Fruit fly (Drosophila melanogaster): ENCODE results near the gene Adat1.

Gene Adat1

dm6 chr2L:13779795-13780108, 31.5 kb downstream of the Adat1 start:
- peak; percentile 46 for TF ChIP-seq Dif (GFP tag; optimal IDR thresholded peaks at IDR 0.05; ENCODE audit: partially characterized antibody)
- no peak for TF ChIP-seq sv (GFP tag; optimal IDR thresholded peaks at IDR 0.05)
- no peak for TF ChIP-seq Jra (GFP tag; optimal IDR thresholded peaks at IDR 0.05)
- no peak for TF ChIP-seq jim (GFP tag; optimal IDR thresholded peaks at IDR 0.05)
- TF ChIP-seq Hr83 (GFP tag; optimal IDR thresholded peaks at IDR 0.05; ENCODE audit: poor library complexity, severe bottlenecking): peak; percentile 85
- no peak for TF ChIP-seq dsf (GFP tag; optimal IDR thresholded peaks at IDR 0.05; ENCODE audit: borderline replicate concordance)
- no peak for TF ChIP-seq CG9705 (GFP tag; optimal IDR thresholded peaks at IDR 0.05)
- TF ChIP-seq Dfd (GFP tag; optimal IDR thresholded peaks at IDR 0.05): peak; percentile 34
- TF ChIP-seq dl (GFP tag; optimal IDR thresholded peaks at IDR 0.05; ENCODE audit: insufficient read depth in 1 of 2, partially characterized antibody in 2 of 2): peak in 1 of 2 experiments; percentile 39
- TF ChIP-seq brk (GFP tag; optimal IDR thresholded peaks at IDR 0.05): no peak
- TF ChIP-seq Vsx2 (GFP tag; optimal IDR thresholded peaks at IDR 0.05; ENCODE audit: partially characterized antibody): no peak
- TF ChIP-seq Hr78 (GFP tag; optimal IDR thresholded peaks at IDR 0.05): no peak
- no peak for TF ChIP-seq Hnf4 (GFP tag; optimal IDR thresholded peaks at IDR 0.05)
- TF ChIP-seq Rel (GFP tag; optimal IDR thresholded peaks at IDR 0.05): no peak
- peak; percentile 39 for TF ChIP-seq Rel (tag; optimal IDR thresholded peaks at IDR 0.05)
- no peak for TF ChIP-seq CG32264 (GFP tag; optimal IDR thresholded peaks at IDR 0.05)

- TF ChIP-seq Myc (optimal IDR thresholded peaks at IDR 0.05): no peak
Measured at dm6 chr2L:13779162-13779561, 32.1 kb downstream of the Adat1 start.

dm6 chr2L:13778648-13779047, 32.6 kb downstream of the Adat1 start:
- TF ChIP-seq foxo (GFP tag; optimal IDR thresholded peaks at IDR 0.05): no peak
- TF ChIP-seq dsf (GFP tag; optimal IDR thresholded peaks at IDR 0.05; ENCODE audit: borderline replicate concordance): no peak
- TF ChIP-seq fru (GFP tag; optimal IDR thresholded peaks at IDR 0.05): no peak
- TF ChIP-seq Jra (GFP tag; optimal IDR thresholded peaks at IDR 0.05): no peak
- no peak for TF ChIP-seq GATAd (GFP tag; optimal IDR thresholded peaks at IDR 0.05)
- TF ChIP-seq rgr (GFP tag; optimal IDR thresholded peaks at IDR 0.05): peak; percentile 13
- TF ChIP-seq Dfd (GFP tag; optimal IDR thresholded peaks at IDR 0.05): no peak
- TF ChIP-seq br (GFP tag; optimal IDR thresholded peaks at IDR 0.05): no peak
- no peak for TF ChIP-seq pan (optimal IDR thresholded peaks at IDR 0.05)
- TF ChIP-seq Hr83 (GFP tag; optimal IDR thresholded peaks at IDR 0.05; ENCODE audit: poor library complexity, severe bottlenecking): no peak
- no peak for TF ChIP-seq Dif (GFP tag; optimal IDR thresholded peaks at IDR 0.05; ENCODE audit: partially characterized antibody)
- peak; percentile 21 for TF ChIP-seq sv (GFP tag; optimal IDR thresholded peaks at IDR 0.05)
- no peak for TF ChIP-seq Myc (optimal IDR thresholded peaks at IDR 0.05)
- TF ChIP-seq ey (GFP tag; optimal IDR thresholded peaks at IDR 0.05): peak; percentile 7
- peak; percentile 12 for TF ChIP-seq Hnf4 (GFP tag; optimal IDR thresholded peaks at IDR 0.05)
- TF ChIP-seq CG32264 (GFP tag; optimal IDR thresholded peaks at IDR 0.05): no peak
- no peak for TF ChIP-seq CrebA (GFP tag; optimal IDR thresholded peaks at IDR 0.05; ENCODE audit: borderline replicate concordance)
- TF ChIP-seq Sp1 (GFP tag; optimal IDR thresholded peaks at IDR 0.05): no peak

- TF ChIP-seq psq (GFP tag; optimal IDR thresholded peaks at IDR 0.05) (peak; percentile 59), pan (optimal IDR thresholded peaks at IDR 0.05) (no peak), woc (GFP tag; optimal IDR thresholded peaks at IDR 0.05) (peak; percentile 20)
Measured at dm6 chr2L:13776928-13777686, 34.2 kb downstream of the Adat1 start.

- TF ChIP-seq Hnf4 (GFP tag; optimal IDR thresholded peaks at IDR 0.05) (no peak), ey (GFP tag; optimal IDR thresholded peaks at IDR 0.05) (no peak), rgr (GFP tag; optimal IDR thresholded peaks at IDR 0.05) (no peak), N (GFP tag; optimal IDR thresholded peaks at IDR 0.05) (no peak), foxo (GFP tag; optimal IDR thresholded peaks at IDR 0.05) (no peak), psq (GFP tag; optimal IDR thresholded peaks at IDR 0.05) (no peak), h (GFP tag; optimal IDR thresholded peaks at IDR 0.05) (no peak), usp (GFP tag; optimal IDR thresholded peaks at IDR 0.05) (no peak), br (GFP tag; optimal IDR thresholded peaks at IDR 0.05) (no peak), Myc (optimal IDR thresholded peaks at IDR 0.05) (no peak), brk (GFP tag; optimal IDR thresholded peaks at IDR 0.05) (no peak), GATAd (GFP tag; optimal IDR thresholded peaks at IDR 0.05) (no peak), jim (GFP tag; optimal IDR thresholded peaks at IDR 0.05) (no peak), Hr83 (GFP tag; optimal IDR thresholded peaks at IDR 0.05; ENCODE audit: poor library complexity, severe bottlenecking) (no peak)
Measured at dm6 chr2L:13773697-13774096, 37.6 kb downstream of the Adat1 start, which contains the start of gene CG43376. Gene CG43376 (plus strand): TSS chr2L:13773997.

Data from whole organism, wandering third instar larva.